Fruit fly (Drosophila melanogaster): Measurements from ENCODE around the gene CG15814.

DNA sequence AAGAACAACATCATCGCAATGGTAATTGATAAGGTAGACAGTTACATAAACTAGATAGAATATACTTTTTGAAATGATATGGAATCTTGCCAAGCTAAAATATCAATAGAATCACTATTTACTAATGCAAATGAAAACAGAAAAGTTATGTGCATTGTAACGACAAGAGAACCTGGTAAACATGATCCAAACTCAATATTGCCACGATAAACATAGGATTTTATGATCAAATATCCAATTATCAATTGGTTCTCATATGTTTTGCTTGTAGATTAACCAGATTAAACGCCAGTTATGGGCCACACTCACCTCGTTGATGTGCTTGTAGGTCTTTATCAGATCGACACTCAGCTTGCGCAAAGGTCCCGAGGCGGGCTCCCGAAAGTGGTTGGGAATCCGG lies 22.2 kb upstream of the CG15814 start:
- no peak for TF ChIP-seq bab1 (GFP tag; optimal IDR thresholded peaks at IDR 0.05)
- TF ChIP-seq cic (GFP tag; optimal IDR thresholded peaks at IDR 0.05): no peak
- no peak for TF ChIP-seq CG5204 (GFP tag; optimal IDR thresholded peaks at IDR 0.05)
- no peak for TF ChIP-seq CG7045 (GFP tag; optimal IDR thresholded peaks at IDR 0.05)
- no peak for TF ChIP-seq pad (GFP tag; optimal IDR thresholded peaks at IDR 0.05)
- TF ChIP-seq kay (GFP tag; ENCODE audit: borderline replicate concordance): no peak
- TF ChIP-seq CG12768 (GFP tag; optimal IDR thresholded peaks at IDR 0.05): no peak
- TF ChIP-seq CG11617 (GFP tag; optimal IDR thresholded peaks at IDR 0.05): no peak
- TF ChIP-seq cnc (optimal IDR thresholded peaks at IDR 0.05): no peak
- TF ChIP-seq Crg-1 (GFP tag; optimal IDR thresholded peaks at IDR 0.05): no peak
- no peak for TF ChIP-seq toe (GFP tag; optimal IDR thresholded peaks at IDR 0.05)
- TF ChIP-seq Clk (GFP tag; optimal IDR thresholded peaks at IDR 0.05): no peak
- no peak for TF ChIP-seq CG14711 (tag; optimal IDR thresholded peaks at IDR 0.05)
- no peak for TF ChIP-seq Hr96 (GFP tag; optimal IDR thresholded peaks at IDR 0.05)
